Worm (Caenorhabditis elegans): ENCODE measurements around the gene atp-4.

Gene atp-4

DNA sequence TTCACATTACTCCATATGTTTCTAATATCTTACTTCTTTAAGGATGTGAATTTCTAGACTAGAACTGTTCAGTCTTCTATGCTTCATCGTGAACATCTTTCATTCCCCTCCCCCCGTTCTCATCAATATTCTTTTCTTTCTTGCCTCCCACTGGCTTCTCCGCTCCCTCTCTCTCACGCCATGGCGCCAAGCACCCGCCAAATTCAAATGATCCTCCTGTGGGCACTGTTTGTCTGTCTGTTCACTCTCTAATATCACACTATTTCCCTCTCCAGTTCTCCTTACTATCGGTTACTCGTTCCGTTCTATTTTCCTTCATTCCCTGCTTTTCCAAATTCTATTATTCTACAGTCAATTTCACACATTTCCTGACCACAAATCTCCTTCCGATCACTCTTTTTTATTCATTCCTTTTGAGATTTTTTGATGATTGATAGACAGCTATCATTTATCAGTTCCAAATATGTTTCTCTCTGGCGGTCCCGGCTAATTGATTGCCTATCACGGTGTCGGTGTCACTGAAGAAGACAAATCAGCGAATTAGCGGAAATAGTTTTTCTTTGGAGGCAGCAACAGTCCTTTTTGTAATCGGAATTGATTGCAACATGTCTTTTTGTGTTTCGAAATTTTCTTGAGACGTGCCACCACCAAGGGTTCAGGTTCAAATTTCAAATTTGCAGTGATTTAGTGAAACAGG is 31.5 kb upstream of the atp-4 start:
- TF ChIP-seq nhr-23 (tag; optimal IDR thresholded peaks at IDR 0.05) = peak; percentile 3
- no peak for TF ChIP-seq fos-1 (tag; optimal IDR thresholded peaks at IDR 0.05)

DNA sequence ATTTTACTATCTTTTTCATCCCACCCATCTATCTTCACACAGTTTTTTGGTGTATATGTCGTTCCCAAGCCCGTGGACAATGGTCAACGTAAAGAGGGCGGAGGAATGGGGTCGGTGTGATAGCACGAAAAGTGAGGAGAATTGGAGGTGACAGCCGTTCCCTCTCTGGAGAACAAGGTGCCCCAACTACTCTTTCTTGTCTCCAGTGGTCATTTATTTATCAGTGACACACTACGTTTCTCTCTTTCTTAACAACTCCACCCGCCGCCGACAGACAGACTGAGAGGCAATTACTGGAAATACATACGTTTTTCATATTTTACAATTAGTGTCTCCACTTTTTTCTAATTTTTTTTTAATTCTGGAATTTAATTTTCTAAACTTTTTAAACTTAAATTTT is 30.0 kb upstream of the atp-4 start:
- no peak for TF ChIP-seq elt-3 (tag; optimal IDR thresholded peaks at IDR 0.05)
- TF ChIP-seq nhr-77 (tag; optimal IDR thresholded peaks at IDR 0.05) = no peak
- no peak for TF ChIP-seq ama-1 (optimal IDR thresholded peaks at IDR 0.05)
- no peak for TF ChIP-seq fkh-10 (GFP tag; optimal IDR thresholded peaks at IDR 0.05)
- TF ChIP-seq pqm-1 (tag; optimal IDR thresholded peaks at IDR 0.05) = no peak
- no peak for TF ChIP-seq lin-15B (tag; optimal IDR thresholded peaks at IDR 0.05)
- TF ChIP-seq mml-1 (tag; optimal IDR thresholded peaks at IDR 0.05) = no peak
- no peak for TF ChIP-seq skn-1 (tag; optimal IDR thresholded peaks at IDR 0.05)

DNA sequence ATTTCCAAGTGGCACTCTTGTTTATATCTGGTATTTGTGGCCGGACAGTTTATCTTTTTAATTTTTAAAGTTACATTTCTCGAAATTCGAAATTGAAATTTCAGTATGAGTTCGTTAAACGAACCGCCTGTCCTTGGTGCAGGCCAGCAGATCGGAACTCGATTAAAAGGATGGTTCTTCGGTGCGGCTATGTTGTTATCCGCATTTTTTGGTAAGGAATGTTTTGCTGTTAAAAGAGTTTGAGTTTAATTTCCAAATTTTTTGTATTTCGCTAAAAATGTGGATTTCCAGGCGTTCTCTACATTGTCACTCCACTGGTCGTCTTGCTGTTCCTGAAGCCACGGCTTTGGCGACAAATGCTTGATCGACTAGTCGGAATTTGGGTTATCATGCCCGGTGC is 26.2 kb upstream of the atp-4 start, which contains the start of gene acl-9:
Gene acl-9, plus strand, starts transcription at position 105 of the 400 bp plus-strand sequence.
- no peak for TF ChIP-seq lsy-12 (tag; optimal IDR thresholded peaks at IDR 0.05)
- TF ChIP-seq ceh-28 (tag; optimal IDR thresholded peaks at IDR 0.05) = no peak

DNA sequence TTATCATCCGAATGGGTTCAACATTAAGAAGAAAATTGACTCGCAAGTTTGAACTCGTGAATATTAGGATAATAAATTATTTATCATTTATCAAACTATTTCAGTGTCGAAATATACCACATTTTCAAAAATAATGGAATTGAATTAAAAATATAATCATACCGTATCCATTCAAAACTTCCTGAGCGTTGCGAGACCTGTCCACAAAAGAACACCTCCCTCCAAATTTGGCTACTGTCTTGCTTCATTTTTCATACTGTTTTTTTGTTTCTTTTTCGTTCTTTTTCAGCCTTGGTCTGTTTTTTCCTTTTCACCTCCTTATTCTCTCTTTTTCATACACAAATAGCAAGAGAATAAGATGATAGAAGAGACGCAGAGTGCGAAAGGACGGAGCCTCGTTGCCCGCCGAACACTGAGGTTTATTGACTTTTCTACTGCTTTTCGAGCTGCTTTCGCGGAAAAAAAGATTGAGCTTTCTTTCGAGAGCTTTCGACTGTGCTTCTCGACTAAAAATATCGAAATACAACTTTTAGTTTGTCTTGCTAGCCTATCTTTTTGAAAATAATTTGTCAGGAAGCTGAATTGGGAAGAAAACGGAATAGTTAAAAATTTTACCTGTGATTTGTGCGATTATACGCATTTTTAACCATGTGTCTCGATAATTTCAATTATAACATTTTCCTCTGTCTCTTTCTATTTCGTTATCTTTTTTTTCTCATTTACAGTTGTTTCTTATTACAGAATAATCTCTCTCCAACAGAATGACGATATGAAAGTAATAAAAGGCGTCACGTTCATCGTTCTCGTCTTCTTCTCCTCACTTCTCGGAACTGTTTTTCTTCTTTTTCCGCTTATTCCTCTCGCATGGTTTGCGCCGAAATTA is 23.5 kb upstream of the atp-4 start, which contains the start of gene acl-8:
Gene acl-8, plus strand, starts transcription at position 742 of the 883 bp plus-strand sequence.
- no peak for TF ChIP-seq nhr-25 (tag; optimal IDR thresholded peaks at IDR 0.05)
- no peak for TF ChIP-seq nhr-77 (tag; optimal IDR thresholded peaks at IDR 0.05)
- TF ChIP-seq unc-39 (tag; optimal IDR thresholded peaks at IDR 0.05) = no peak
- peak; percentile 86 for TF ChIP-seq pha-4 (tag; optimal IDR thresholded peaks at IDR 0.05)
- TF ChIP-seq aly-2 (tag; optimal IDR thresholded peaks at IDR 0.05) = no peak
- TF ChIP-seq egl-27 (tag; optimal IDR thresholded peaks at IDR 0.05) = no peak
- TF ChIP-seq lsy-12 (tag; optimal IDR thresholded peaks at IDR 0.05) = no peak
- TF ChIP-seq nhr-43 (tag; optimal IDR thresholded peaks at IDR 0.05; ENCODE audit: poor library complexity, severe bottlenecking) = no peak
- TF ChIP-seq nhr-23 (tag; optimal IDR thresholded peaks at IDR 0.05) = no peak
- no peak for TF ChIP-seq nhr-67 (tag; optimal IDR thresholded peaks at IDR 0.05)
- no peak for TF ChIP-seq jun-1 (tag; optimal IDR thresholded peaks at IDR 0.05)
- no peak for TF ChIP-seq sea-2 (GFP tag; optimal IDR thresholded peaks at IDR 0.05)
- peak; percentile 73 for TF ChIP-seq elt-2 (tag; optimal IDR thresholded peaks at IDR 0.05)
- no peak for TF ChIP-seq ZK546.5 (tag; optimal IDR thresholded peaks at IDR 0.05)
- no peak for TF ChIP-seq unc-62 (GFP tag; optimal IDR thresholded peaks at IDR 0.05)
- no peak for TF ChIP-seq skn-1 (tag; optimal IDR thresholded peaks at IDR 0.05)

DNA sequence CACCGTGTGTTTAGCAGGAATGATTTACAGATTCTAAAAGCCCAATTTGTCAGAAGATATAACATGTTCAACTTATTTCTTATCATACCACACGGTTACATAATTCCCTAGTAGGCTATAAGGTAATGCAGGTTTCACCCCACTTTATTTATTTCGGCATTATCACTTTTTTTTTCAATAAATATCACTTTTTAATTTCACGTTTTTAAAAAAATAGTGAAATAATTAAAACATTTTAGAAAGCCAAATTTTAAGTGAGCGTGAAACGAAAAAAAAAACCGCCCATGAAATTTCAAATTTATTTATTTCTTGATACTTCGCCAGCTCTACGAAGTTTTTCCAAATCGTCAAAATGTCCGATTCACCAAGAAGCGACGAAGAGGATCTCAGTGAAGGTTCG is 21.4 kb upstream of the atp-4 start, which contains the start of gene fbxa-196:
Gene fbxa-196, plus strand, starts transcription at position 301 of the 400 bp plus-strand sequence.
- TF ChIP-seq lin-39 (tag; optimal IDR thresholded peaks at IDR 0.05) = no peak
- TF ChIP-seq sea-2 (GFP tag; optimal IDR thresholded peaks at IDR 0.05) = no peak
- no peak for TF ChIP-seq nhr-77 (tag; optimal IDR thresholded peaks at IDR 0.05)
- TF ChIP-seq ceh-82 (tag; optimal IDR thresholded peaks at IDR 0.05) = no peak
- no peak for TF ChIP-seq lin-15B (tag; optimal IDR thresholded peaks at IDR 0.05)
- TF ChIP-seq ama-1 (optimal IDR thresholded peaks at IDR 0.05) = no peak
- TF ChIP-seq skn-1 (tag; optimal IDR thresholded peaks at IDR 0.05) = no peak
- no peak for TF ChIP-seq ztf-4 (tag; optimal IDR thresholded peaks at IDR 0.05)
- no peak for TF ChIP-seq elt-2 (tag; optimal IDR thresholded peaks at IDR 0.05)
- TF ChIP-seq elt-3 (tag; optimal IDR thresholded peaks at IDR 0.05) = no peak
- TF ChIP-seq jun-1 (tag; optimal IDR thresholded peaks at IDR 0.05) = no peak

DNA sequence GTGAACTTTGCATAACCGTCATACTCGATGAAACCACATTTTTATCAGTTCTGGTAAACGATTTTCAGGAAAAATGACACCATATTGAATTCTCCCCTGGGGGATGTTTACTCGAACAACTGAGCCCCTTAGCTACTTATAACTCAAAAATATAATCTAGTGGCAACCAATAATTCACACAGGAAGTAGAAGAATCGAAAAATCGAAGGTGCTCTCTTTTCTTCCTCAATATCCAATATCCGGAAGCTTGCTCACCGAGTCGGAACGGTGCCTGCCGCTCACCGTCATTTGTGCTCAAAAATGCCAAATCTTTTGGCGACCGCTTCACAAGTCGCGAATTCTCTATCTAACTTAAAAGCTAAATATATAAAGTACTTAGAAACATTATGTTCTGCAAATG is 15.1 kb upstream of the atp-4 start, which contains the start of gene T05H4.3:
Gene T05H4.3, plus strand, starts transcription at position 301 of the 400 bp plus-strand sequence.
- TF ChIP-seq nhr-12 (tag; optimal IDR thresholded peaks at IDR 0.05) (no peak), nfya-1 (tag; optimal IDR thresholded peaks at IDR 0.05; ENCODE audit: insufficient read depth) (no peak), nhr-11 (tag; optimal IDR thresholded peaks at IDR 0.05) (no peak), zag-1 (tag; optimal IDR thresholded peaks at IDR 0.05) (no peak), ceh-9 (tag; optimal IDR thresholded peaks at IDR 0.05) (no peak), mdl-1 (tag; optimal IDR thresholded peaks at IDR 0.05) (no peak), nhr-43 (tag; optimal IDR thresholded peaks at IDR 0.05; ENCODE audit: poor library complexity, severe bottlenecking) (no peak), egl-27 (tag; optimal IDR thresholded peaks at IDR 0.05) (no peak)
